Worm (Caenorhabditis elegans) whole organism, L1 larva: ENCODE results near the gene his-71.

Source experiments
- ama-1 ChIP-seq: fragments of 150-350 bp; optimal IDR thresholded peaks from 2 replicates; lab custom pipeline; 2014
- ceh-88 ChIP-seq: fragments of 200-800 bp; sonication (Bioruptor generic); IDR thresholded peaks from 2 replicates; pipeline ENCODE4 v1.3.6; 2022; ENCODE audit warnings: missing genetic modification characterization, missing compliant biosample characterization
- elt-3 ChIP-seq, 6 experiments: fragments of 150-350 bp in 1 of 6; sonication (generic microtip); optimal IDR thresholded peaks; 2 replicates each; lab custom pipeline; 2017 to 2018; ENCODE audit warnings: missing biosample characterization in 6 of 6, missing genetic modification characterization in 6 of 6, inconsistent platforms in 1 of 6
- fkh-10 ChIP-seq: sonication (generic microtip); optimal IDR thresholded peaks from 2 replicates; lab custom pipeline; 2017; ENCODE audit warnings: missing biosample characterization, missing genetic modification reagents, missing genetic modification characterization
- fos-1 ChIP-seq: fragments of 150-350 bp; optimal IDR thresholded peaks from 2 replicates; lab custom pipeline; 2014; ENCODE audit warnings: missing biosample characterization, missing genetic modification characterization
- lsy-2 ChIP-seq, 2 experiments: fragments of 150-350 bp; optimal IDR thresholded peaks; 2 replicates each; lab custom pipeline; 2014; ENCODE audit warnings: missing biosample characterization in 2 of 2, missing genetic modification characterization in 2 of 2
- nhr-76 ChIP-seq: sonication (generic microtip); optimal IDR thresholded peaks from 2 replicates; lab custom pipeline; 2017; ENCODE audit warnings: missing biosample characterization, missing genetic modification characterization
- nhr-84 ChIP-seq: sonication (generic microtip); optimal IDR thresholded peaks from 2 replicates; lab custom pipeline; 2017; ENCODE audit warnings: missing biosample characterization, missing genetic modification characterization
- sox-4 ChIP-seq: sonication (generic microtip); optimal IDR thresholded peaks from 2 replicates; lab custom pipeline; 2016; ENCODE audit warnings: missing genetic modification characterization, missing compliant biosample characterization
- unc-62 ChIP-seq: fragments of 150-350 bp; optimal IDR thresholded peaks from 2 replicates; lab custom pipeline; 2014; ENCODE audit warnings: missing biosample characterization, missing genetic modification reagents, missing genetic modification characterization

- TF ChIP-seq nhr-84 (tag; lab: Kevin White, UChicago) (no peak), elt-3 (tag; optimal IDR thresholded peaks at IDR 0.05; lab: Kevin White, UChicago) (no peak), ceh-88 (GFP tag; lab: Robert Waterston, UW) (no peak), ama-1 (lab: Kevin White, UChicago) (no peak), nhr-76 (tag; lab: Kevin White, UChicago) (no peak), fos-1 (tag; lab: Kevin White, UChicago) (no peak), sox-4 (tag; lab: Kevin White, UChicago) (peak; percentile 41), lsy-2 (tag; optimal IDR thresholded peaks at IDR 0.05; lab: Kevin White, UChicago) (no peak), fkh-10 (GFP tag; lab: Kevin White, UChicago) (no peak), unc-62 (GFP tag; lab: Kevin White, UChicago) (no peak)
Observed at ce11 chrX:7977452-7977851, 4.4 kb downstream of the his-71 start.
